Fruit fly (Drosophila melanogaster) whole organism, embryonic: Measurements from ENCODE around the gene zuc.

ENCODE experiments used
- Abd-B ChIP-seq: fragments of 200-800 bp; sonication (Bioruptor generic); optimal IDR thresholded peaks from 2 replicates; lab custom pipeline; 2018; ENCODE audit warnings: missing biosample characterization, mild to moderate bottlenecking, missing genetic modification characterization, moderate library complexity
- Atf3 ChIP-seq: fragments of 200-800 bp; sonication (Bioruptor generic); optimal IDR thresholded peaks from 3 replicates; lab custom pipeline; 2016; ENCODE audit warnings: missing biosample characterization, missing genetic modification characterization
- Blimp-1 ChIP-seq: fragments of 200-800 bp; sonication (Bioruptor generic); optimal IDR thresholded peaks from 3 replicates; lab custom pipeline; 2018; ENCODE audit warnings: missing biosample characterization, missing genetic modification characterization, mild to moderate bottlenecking, moderate library complexity, missing genetic modification reagents
- CG10147 ChIP-seq: fragments of 200-800 bp; sonication (Bioruptor generic); optimal IDR thresholded peaks from 2 replicates; lab custom pipeline; 2019; ENCODE audit warnings: missing biosample characterization, mild to moderate bottlenecking, missing genetic modification characterization, moderate library complexity
- CG11247 ChIP-seq: fragments of 200-800 bp; sonication (Bioruptor generic); IDR thresholded peaks from 2 replicates; pipeline ENCODE4 v1.3.6; 2022; ENCODE audit warnings: missing biosample characterization, missing genetic modification characterization
- CG11398 ChIP-seq: fragments of 200-800 bp; sonication (Bioruptor generic); optimal IDR thresholded peaks from 2 replicates; lab custom pipeline; 2016; ENCODE audit warnings: missing biosample characterization, missing genetic modification characterization
- CG11456 ChIP-seq: fragments of 200-800 bp; sonication (Bioruptor generic); IDR thresholded peaks from 3 replicates; pipeline ENCODE4 v1.3.6; 2022; ENCODE audit warnings: missing biosample characterization, missing genetic modification characterization
- CG13775 ChIP-seq: fragments of 200-800 bp; sonication (Bioruptor generic); optimal IDR thresholded peaks from 3 replicates; lab custom pipeline; 2017; ENCODE audit warnings: missing biosample characterization, mild to moderate bottlenecking, missing genetic modification characterization
- CG15073 ChIP-seq: fragments of 200-800 bp; sonication (Bioruptor generic); optimal IDR thresholded peaks from 2 replicates; lab custom pipeline; 2016; ENCODE audit warnings: missing biosample characterization, missing genetic modification characterization
- CG17612 ChIP-seq: fragments of 200-800 bp; sonication (Bioruptor generic); IDR thresholded peaks from 2 replicates; pipeline ENCODE4 v1.3.6; 2022; ENCODE audit warnings: missing biosample characterization, missing genetic modification characterization
- CG2712 ChIP-seq: fragments of 200-800 bp; optimal IDR thresholded peaks from 3 replicates; lab custom pipeline; 2019; ENCODE audit warnings: missing biosample characterization, mild to moderate bottlenecking, missing genetic modification characterization, moderate library complexity
- CG30403 ChIP-seq: fragments of 200-800 bp; sonication (Bioruptor generic); optimal IDR thresholded peaks from 3 replicates; lab custom pipeline; 2016; ENCODE audit warnings: missing biosample characterization, missing genetic modification characterization
- CG3995 ChIP-seq: fragments of 200-800 bp; sonication (Bioruptor generic); optimal IDR thresholded peaks from 3 replicates; lab custom pipeline; 2016; ENCODE audit warnings: missing biosample characterization, missing genetic modification characterization
- CG4617 ChIP-seq: fragments of 200-800 bp; sonication (Bioruptor generic); optimal IDR thresholded peaks from 3 replicates; lab custom pipeline; 2016; ENCODE audit warnings: missing biosample characterization, missing genetic modification characterization, borderline replicate concordance
- CG4820 ChIP-seq: fragments of 200-800 bp; sonication (Bioruptor generic); optimal IDR thresholded peaks from 3 replicates; lab custom pipeline; 2016; ENCODE audit warnings: missing biosample characterization, missing genetic modification characterization
- CG7556 ChIP-seq: fragments of 200-800 bp; sonication (Bioruptor generic); optimal IDR thresholded peaks from 2 replicates; lab custom pipeline; 2017; ENCODE audit warnings: missing biosample characterization, mild to moderate bottlenecking, missing genetic modification characterization
- CG7928 ChIP-seq: fragments of 200-800 bp; sonication (Bioruptor generic); optimal IDR thresholded peaks from 2 replicates; lab custom pipeline; 2017; ENCODE audit warnings: missing biosample characterization, mild to moderate bottlenecking, missing genetic modification characterization
- CG8359 ChIP-seq: fragments of 200-800 bp; sonication (Bioruptor generic); optimal IDR thresholded peaks from 2 replicates; lab custom pipeline; 2017; ENCODE audit warnings: missing biosample characterization, mild to moderate bottlenecking, missing genetic modification characterization, borderline replicate concordance
- CG8388 ChIP-seq: fragments of 200-800 bp; sonication (Bioruptor generic); optimal IDR thresholded peaks from 2 replicates; lab custom pipeline; 2019; ENCODE audit warnings: missing biosample characterization, mild to moderate bottlenecking, missing genetic modification characterization, moderate library complexity
- Dad ChIP-seq: fragments of 200-800 bp; sonication (Bioruptor generic); optimal IDR thresholded peaks from 3 replicates; lab custom pipeline; 2016; ENCODE audit warnings: missing biosample characterization, missing genetic modification characterization
- Doc3 ChIP-seq: fragments of 200-800 bp; sonication (Bioruptor generic); IDR thresholded peaks from 3 replicates; pipeline ENCODE4 v1.3.6; 2022; ENCODE audit warnings: missing biosample characterization, missing genetic modification characterization; ENCODE audit not compliant: partially characterized antibody
- Fer1 ChIP-seq: fragments of 200-800 bp; sonication (Bioruptor generic); optimal IDR thresholded peaks from 2 replicates; lab custom pipeline; 2017; ENCODE audit warnings: missing biosample characterization, mild to moderate bottlenecking, missing genetic modification characterization
- Fer3 ChIP-seq: fragments of 200-800 bp; sonication (Bioruptor generic); optimal IDR thresholded peaks from 2 replicates; lab custom pipeline; 2018; ENCODE audit warnings: missing biosample characterization, mild to moderate bottlenecking, missing genetic modification characterization, moderate library complexity
- HLHmδ ChIP-seq: fragments of 200-800 bp; sonication (Bioruptor generic); optimal IDR thresholded peaks from 2 replicates; lab custom pipeline; 2018; ENCODE audit warnings: missing biosample characterization, mild to moderate bottlenecking, missing genetic modification characterization, moderate library complexity
- Hsf ChIP-seq: fragments of 200-800 bp; sonication (Bioruptor generic); optimal IDR thresholded peaks from 3 replicates; lab custom pipeline; 2016; ENCODE audit warnings: missing biosample characterization, missing genetic modification characterization
- NC2β ChIP-seq: fragments of 200-800 bp; sonication (Bioruptor generic); optimal IDR thresholded peaks from 2 replicates; lab custom pipeline; 2016; ENCODE audit warnings: missing biosample characterization, missing genetic modification characterization
- Oaz ChIP-seq: fragments of 200-800 bp; sonication (Bioruptor generic); IDR thresholded peaks from 2 replicates; pipeline ENCODE4 v1.3.6; 2022; ENCODE audit warnings: missing biosample characterization, missing genetic modification characterization
- Opbp ChIP-seq: fragments of 200-800 bp; sonication (Bioruptor generic); IDR thresholded peaks from 3 replicates; pipeline ENCODE4 v1.3.6; 2022; ENCODE audit warnings: missing biosample characterization, missing genetic modification characterization; ENCODE audit not compliant: partially characterized antibody
- Scr ChIP-seq: fragments of 200-800 bp; sonication (Bioruptor generic); IDR thresholded peaks from 2 replicates; pipeline ENCODE4 v1.3.6; 2022; ENCODE audit warnings: missing biosample characterization, missing genetic modification characterization; ENCODE audit not compliant: partially characterized antibody
- abd-A ChIP-seq: fragments of 200-800 bp; sonication (Bioruptor generic); optimal IDR thresholded peaks from 3 replicates; lab custom pipeline; 2019; ENCODE audit warnings: missing biosample characterization, mild to moderate bottlenecking, missing genetic modification characterization, moderate library complexity
- ac ChIP-seq: fragments of 200-800 bp; sonication (Bioruptor generic); optimal IDR thresholded peaks from 3 replicates; lab custom pipeline; 2017; ENCODE audit warnings: missing biosample characterization, mild to moderate bottlenecking, missing genetic modification characterization
- aop ChIP-seq: fragments of 200-800 bp; sonication (Bioruptor generic); IDR thresholded peaks from 2 replicates; pipeline ENCODE4 v1.3.6; 2022; ENCODE audit warnings: missing biosample characterization, missing genetic modification characterization
- ase ChIP-seq: fragments of 200-800 bp; sonication (Bioruptor generic); IDR thresholded peaks from 3 replicates; pipeline ENCODE4 v1.3.6; 2022; ENCODE audit warnings: missing biosample characterization, missing genetic modification characterization
- cad ChIP-seq: fragments of >200 bp; optimal IDR thresholded peaks from 2 replicates; lab custom pipeline; 2017; ENCODE audit warnings: missing biosample characterization, missing genetic modification characterization
- cas ChIP-seq: fragments of 200-800 bp; sonication (Bioruptor generic); IDR thresholded peaks from 2 replicates; pipeline ENCODE4 v1.3.6; 2022; ENCODE audit warnings: missing biosample characterization, missing genetic modification characterization
- cato ChIP-seq: fragments of 200-800 bp; sonication (Bioruptor generic); optimal IDR thresholded peaks from 2 replicates; lab custom pipeline; 2016; ENCODE audit warnings: missing biosample characterization, missing genetic modification characterization, borderline replicate concordance
- croc ChIP-seq: fragments of 200-800 bp; sonication (Bioruptor generic); conservative IDR thresholded peaks from 3 replicates; pipeline ENCODE4 v1.3.6; 2022; ENCODE audit warnings: missing biosample characterization, missing genetic modification characterization
- dm ChIP-seq: fragments of 200-800 bp; sonication (Bioruptor generic); optimal IDR thresholded peaks from 3 replicates; lab custom pipeline; 2016; ENCODE audit warnings: missing biosample characterization, missing genetic modification characterization
- dmrt11E ChIP-seq: fragments of 200-800 bp; sonication (Bioruptor generic); optimal IDR thresholded peaks from 3 replicates; lab custom pipeline; 2018; ENCODE audit warnings: missing biosample characterization, mild to moderate bottlenecking, missing genetic modification characterization, moderate library complexity
- dysf ChIP-seq: fragments of 200-800 bp; sonication (Bioruptor generic); IDR thresholded peaks from 3 replicates; pipeline ENCODE4 v1.3.6; 2022; ENCODE audit warnings: missing biosample characterization, missing genetic modification characterization
- fd96Cb ChIP-seq: fragments of 200-800 bp; sonication (Bioruptor generic); optimal IDR thresholded peaks from 2 replicates; lab custom pipeline; 2018; ENCODE audit warnings: missing biosample characterization, mild to moderate bottlenecking, missing genetic modification characterization, moderate library complexity
- gt ChIP-seq: fragments of 200-800 bp; sonication (Bioruptor generic); IDR thresholded peaks from 2 replicates; pipeline ENCODE4 v1.3.6; 2022; ENCODE audit warnings: missing biosample characterization, missing genetic modification characterization
- h ChIP-seq: fragments of >200 bp; optimal IDR thresholded peaks from 2 replicates; lab custom pipeline; 2017
- lola ChIP-seq, 3 experiments: fragments of >200 bp in 2 of 3; fragments of 200-800 bp in 1 of 3; sonication (Bioruptor generic) in 1 of 3; optimal IDR thresholded peaks; 2 replicates each; lab custom pipeline; 2017 to 2019; ENCODE audit warnings: missing biosample characterization in 3 of 3, missing genetic modification characterization in 3 of 3, mild to moderate bottlenecking in 1 of 3, moderate library complexity in 1 of 3
- oc ChIP-seq: fragments of 200-800 bp; sonication (Bioruptor generic); optimal IDR thresholded peaks from 2 replicates; lab custom pipeline; 2018; ENCODE audit warnings: missing biosample characterization, mild to moderate bottlenecking, missing genetic modification characterization, moderate library complexity
- pho ChIP-seq: fragments of 200-800 bp; sonication (Bioruptor generic); optimal IDR thresholded peaks from 2 replicates; lab custom pipeline; 2016; ENCODE audit warnings: missing biosample characterization, missing genetic modification characterization
- sob ChIP-seq: fragments of 200-800 bp; sonication (Bioruptor generic); IDR thresholded peaks from 2 replicates; pipeline ENCODE4 v1.3.6; 2022; ENCODE audit warnings: missing biosample characterization, missing genetic modification characterization
- sr ChIP-seq: fragments of 200-800 bp; sonication (Bioruptor generic); IDR thresholded peaks from 3 replicates; pipeline ENCODE4 v1.3.6; 2022; ENCODE audit warnings: missing biosample characterization, missing genetic modification characterization
- tna ChIP-seq: fragments of 200-800 bp; sonication (Bioruptor generic); IDR thresholded peaks from 2 replicates; pipeline ENCODE4 v1.3.6; 2022; ENCODE audit warnings: missing biosample characterization, missing genetic modification characterization; ENCODE audit not compliant: partially characterized antibody
- ttk ChIP-seq: fragments of 200-800 bp; sonication (Bioruptor generic); IDR thresholded peaks from 2 replicates; pipeline ENCODE4 v2.1.2; 2022; ENCODE audit warnings: missing biosample characterization, missing genetic modification characterization
- yki ChIP-seq: fragments of >200 bp; optimal IDR thresholded peaks from 3 replicates; lab custom pipeline; 2018
- z ChIP-seq: fragments of 200-800 bp; sonication (Bioruptor generic); IDR thresholded peaks from 3 replicates; pipeline ENCODE4 v1.3.6; 2022; ENCODE audit warnings: missing biosample characterization, missing genetic modification characterization

Gene zuc

DNA sequence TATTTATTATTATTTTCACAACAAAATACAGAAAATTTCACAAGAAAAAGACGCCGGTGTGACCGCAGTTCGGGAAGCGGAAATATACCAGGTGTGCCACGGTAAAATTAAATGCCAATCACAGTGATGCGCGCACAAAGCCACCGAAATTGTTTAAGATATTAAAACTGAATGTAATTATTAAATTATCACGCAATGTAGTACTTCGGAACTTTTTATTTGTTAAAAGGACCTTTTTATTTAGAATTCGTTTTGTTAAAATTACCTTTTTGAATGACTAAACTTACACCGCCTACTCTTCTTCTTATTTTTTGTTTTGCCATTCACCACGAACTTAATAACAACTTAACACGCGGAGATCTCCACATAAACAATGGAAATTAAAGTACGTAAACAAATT, 1.7 kb downstream of the zuc start, which contains the start of the genes CG6686 and CG34163 (continued):
- TF ChIP-seq CG2712 (tag; lab: Kevin White, UChicago) (peak; percentile 65), NC2β (GFP tag; lab: Kevin White, UChicago) (peak; percentile 46), Blimp-1 (GFP tag; lab: Kevin White, UChicago) (no peak), h (no peak), CG3995 (GFP tag; lab: Kevin White, UChicago) (peak; percentile 31), croc (GFP tag; lab: Robert Waterston, UW) (no peak), CG7928 (GFP tag; lab: Kevin White, UChicago) (no peak), CG30403 (GFP tag; lab: Kevin White, UChicago) (peak; percentile 69), CG15073 (no peak), CG11247 (no peak), Opbp (no peak), lola (GFP tag; optimal IDR thresholded peaks at IDR 0.05; lab: Kevin White, UChicago) (no peak), CG11456 (GFP tag; lab: Robert Waterston, UW) (no peak), Abd-B (GFP tag; lab: Kevin White, UChicago) (peak; percentile 46), Scr (no peak), gt (GFP tag; lab: Robert Waterston, UW) (no peak), cato (no peak), ac (no peak), fd96Cb (no peak), CG7556 (GFP tag; lab: Kevin White, UChicago) (no peak), CG4820 (GFP tag; lab: Kevin White, UChicago) (peak; percentile 42), cad (GFP tag; lab: Kevin White, UChicago) (no peak), sr (GFP tag; lab: Robert Waterston, UW) (no peak), Dad (GFP tag; lab: Kevin White, UChicago) (peak; percentile 48), ase (GFP tag; lab: Robert Waterston, UW) (no peak), cas (GFP tag; lab: Robert Waterston, UW) (no peak), CG4617 (GFP tag; lab: Kevin White, UChicago) (peak; percentile 88), dysf (GFP tag; lab: Robert Waterston, UW) (no peak; the same call in 2 of the 3 replicates), ttk (GFP tag; lab: Robert Waterston, UW) (no peak), CG8388 (GFP tag; lab: Kevin White, UChicago) (no peak), aop (GFP tag; lab: Robert Waterston, UW) (no peak), z (no peak), yki (lab: Kevin White, UChicago) (peak; percentile 65), pho (GFP tag; lab: Kevin White, UChicago) (peak; percentile 53), Fer3 (tag; lab: Kevin White, UChicago) (no peak), CG8359 (GFP tag; lab: Kevin White, UChicago) (no peak), sob (GFP tag; lab: Robert Waterston, UW) (peak; percentile 42; the same call in 1 of the 2 replicates), oc (tag; lab: Kevin White, UChicago) (no peak), dmrt11E (tag; lab: Kevin White, UChicago) (peak; percentile 35), CG17612 (GFP tag; lab: Robert Waterston, UW) (no peak), Hsf (GFP tag; lab: Kevin White, UChicago) (peak; percentile 64), tna (GFP tag; lab: Robert Waterston, UW) (no peak), Atf3 (GFP tag; lab: Kevin White, UChicago) (no peak), CG13775 (GFP tag; lab: Kevin White, UChicago) (peak; percentile 42), Fer1 (GFP tag; lab: Kevin White, UChicago) (no peak), dm (GFP tag; lab: Kevin White, UChicago) (peak; percentile 92), Doc3 (GFP tag; lab: Robert Waterston, UW) (no peak), Oaz (GFP tag; lab: Robert Waterston, UW) (no peak), HLHmδ (GFP tag; lab: Kevin White, UChicago) (no peak), CG10147 (GFP tag; lab: Kevin White, UChicago) (peak; percentile 28), CG11398 (GFP tag; lab: Kevin White, UChicago) (no peak), abd-A (no peak)
